Worm (Caenorhabditis elegans): ENCODE measurements around the gene H12C20.7.

The H12C20.7 gene

ce11 chrV:11621276-11621675 lies 48.5 kb upstream of the H12C20.7 start:
- TF ChIP-seq mdl-1 (tag; optimal IDR thresholded peaks at IDR 0.05) (peak in 1 of 2 experiments; percentile 3), zag-1 (tag; optimal IDR thresholded peaks at IDR 0.05) (no peak), lin-11 (tag; optimal IDR thresholded peaks at IDR 0.05) (no peak), mab-5 (tag; optimal IDR thresholded peaks at IDR 0.05) (peak; percentile 0), snpc-4 (tag; optimal IDR thresholded peaks at IDR 0.05) (no peak), egl-27 (tag; optimal IDR thresholded peaks at IDR 0.05) (no peak)

ce11 chrV:11620081-11620480 lies 47.3 kb upstream of the H12C20.7 start:
- TF ChIP-seq mab-5 (tag; optimal IDR thresholded peaks at IDR 0.05) (peak; percentile 58), sem-4 (tag; optimal IDR thresholded peaks at IDR 0.05) (no peak), peb-1 (tag; optimal IDR thresholded peaks at IDR 0.05) (no peak), mdl-1 (tag; optimal IDR thresholded peaks at IDR 0.05) (no peak), nhr-77 (tag; optimal IDR thresholded peaks at IDR 0.05) (no peak), ama-1 (optimal IDR thresholded peaks at IDR 0.05) (no peak), nhr-10 (tag; optimal IDR thresholded peaks at IDR 0.05) (no peak), unc-62 (GFP tag; optimal IDR thresholded peaks at IDR 0.05) (no peak)

ce11 chrV:11618173-11618572 lies 45.4 kb upstream of the H12C20.7 start, which contains the start of gene glb-15:
Gene glb-15 (minus strand): TSS chrV:11618273.
- TF ChIP-seq sma-3 (GFP tag; optimal IDR thresholded peaks at IDR 0.05): no peak
- TF ChIP-seq Y55F3AM.14 (GFP tag; optimal IDR thresholded peaks at IDR 0.05): no peak
- no peak for TF ChIP-seq nhr-77 (tag; optimal IDR thresholded peaks at IDR 0.05)
- TF ChIP-seq sma-9 (GFP tag; optimal IDR thresholded peaks at IDR 0.05): no peak
- TF ChIP-seq sma-9 (tag; optimal IDR thresholded peaks at IDR 0.05): no peak
- no peak for TF ChIP-seq gmeb-1 (tag; optimal IDR thresholded peaks at IDR 0.05)
- no peak for TF ChIP-seq lsy-2 (tag; optimal IDR thresholded peaks at IDR 0.05)
- no peak for TF ChIP-seq peb-1 (tag; optimal IDR thresholded peaks at IDR 0.05)
- TF ChIP-seq nhr-23 (tag; optimal IDR thresholded peaks at IDR 0.05): no peak
- no peak for TF ChIP-seq sem-4 (tag; optimal IDR thresholded peaks at IDR 0.05)
- no peak for TF ChIP-seq blmp-1 (tag; optimal IDR thresholded peaks at IDR 0.05; ENCODE audit: insufficient read depth)
- TF ChIP-seq crh-2 (tag; optimal IDR thresholded peaks at IDR 0.05): no peak
- no peak for TF ChIP-seq R02D3.7 (tag; optimal IDR thresholded peaks at IDR 0.05)
- TF ChIP-seq nhr-25 (tag; optimal IDR thresholded peaks at IDR 0.05): no peak
- TF ChIP-seq lin-13 (GFP tag; optimal IDR thresholded peaks at IDR 0.05): no peak
- no peak for TF ChIP-seq lin-11 (tag; optimal IDR thresholded peaks at IDR 0.05)

- TF ChIP-seq nhr-237 (tag; optimal IDR thresholded peaks at IDR 0.05): peak; percentile 5
- no peak for TF ChIP-seq ceh-16 (tag; optimal IDR thresholded peaks at IDR 0.05)
- no peak for TF ChIP-seq lin-13 (GFP tag; optimal IDR thresholded peaks at IDR 0.05)
- peak; percentile 4 for TF ChIP-seq nhr-21 (tag; optimal IDR thresholded peaks at IDR 0.05)
- no peak for TF ChIP-seq sma-3 (GFP tag; optimal IDR thresholded peaks at IDR 0.05)
- TF ChIP-seq mdl-1 (tag; optimal IDR thresholded peaks at IDR 0.05): no peak
- TF ChIP-seq ztf-1 (GFP tag; conservative IDR thresholded peaks at IDR 0.05): no peak
- peak; percentile 4 for TF ChIP-seq blmp-1 (tag; optimal IDR thresholded peaks at IDR 0.05; ENCODE audit: insufficient read depth)
- peak; percentile 53 for TF ChIP-seq ama-1 (optimal IDR thresholded peaks at IDR 0.05)
- TF ChIP-seq sma-9 (GFP tag; optimal IDR thresholded peaks at IDR 0.05): no peak
- no peak for TF ChIP-seq sma-9 (tag; optimal IDR thresholded peaks at IDR 0.05)
- no peak for TF ChIP-seq peb-1 (tag; optimal IDR thresholded peaks at IDR 0.05)
- no peak for TF ChIP-seq aly-2 (tag; optimal IDR thresholded peaks at IDR 0.05)
These were observed 44.0 kb upstream of the H12C20.7 start for ce11 chrV:11616813-11617212.

ce11 chrV:11615948-11616681 lies 43.3 kb upstream of the H12C20.7 start, which contains the start of gene nlp-24:
Gene nlp-24 (plus strand): TSS chrV:11616376.
- peak; percentile 20 for TF ChIP-seq fos-1 (tag; optimal IDR thresholded peaks at IDR 0.05)
- TF ChIP-seq skn-1 (tag; optimal IDR thresholded peaks at IDR 0.05): no peak
- TF ChIP-seq nhr-25 (tag; optimal IDR thresholded peaks at IDR 0.05): peak; percentile 90
- TF ChIP-seq crh-2 (tag; optimal IDR thresholded peaks at IDR 0.05): peak; percentile 19
- peak; percentile 2 for TF ChIP-seq elt-1 (tag; optimal IDR thresholded peaks at IDR 0.05)
- peak; percentile 79 for TF ChIP-seq blmp-1 (tag; optimal IDR thresholded peaks at IDR 0.05; ENCODE audit: insufficient read depth)
- peak; percentile 72 for TF ChIP-seq sma-9 (GFP tag; optimal IDR thresholded peaks at IDR 0.05)
- no peak for TF ChIP-seq sma-9 (tag; optimal IDR thresholded peaks at IDR 0.05)
- TF ChIP-seq mab-5 (tag; optimal IDR thresholded peaks at IDR 0.05): no peak
- no peak for TF ChIP-seq ztf-11 (tag; optimal IDR thresholded peaks at IDR 0.05)
- TF ChIP-seq nhr-6 (tag; optimal IDR thresholded peaks at IDR 0.05): peak; percentile 49
- peak; percentile 24 for TF ChIP-seq nhr-129 (tag; optimal IDR thresholded peaks at IDR 0.05)
- peak; percentile 70 for TF ChIP-seq nhr-21 (tag; optimal IDR thresholded peaks at IDR 0.05)
- peak; percentile 76 for TF ChIP-seq ama-1 (optimal IDR thresholded peaks at IDR 0.05)
- TF ChIP-seq zag-1 (tag; optimal IDR thresholded peaks at IDR 0.05): no peak
- peak in 1 of 2 experiments; percentile 46 for TF ChIP-seq lsy-2 (tag; optimal IDR thresholded peaks at IDR 0.05)
- peak; percentile 61 for TF ChIP-seq ceh-16 (tag; optimal IDR thresholded peaks at IDR 0.05)
- no peak for TF ChIP-seq peb-1 (tag; optimal IDR thresholded peaks at IDR 0.05)
- no peak for TF ChIP-seq lin-13 (GFP tag; optimal IDR thresholded peaks at IDR 0.05)
- peak; percentile 39 for TF ChIP-seq sma-3 (GFP tag; optimal IDR thresholded peaks at IDR 0.05)

Measured in whole organism, L2 larva.